Fruit fly (Drosophila melanogaster) Kc167 (cell line): ENCODE results near the gene CG33768.
"Not testable (repeated sequence)": the region's sequence is repeated elsewhere in the genome, so short reads cannot be mapped to it uniquely, and the experiment has no call there.

Source experiments
- Myc ChIP-seq: fragments of >200 bp; optimal IDR thresholded peaks from 2 replicates; lab custom pipeline; 2017; ENCODE audit warnings: missing external identifiers
- h ChIP-seq: fragments of >200 bp; optimal IDR thresholded peaks from 3 replicates; lab custom pipeline; 2018; ENCODE audit warnings: missing external identifiers
- psq ChIP-seq: fragments of >200 bp; optimal IDR thresholded peaks from 2 replicates; lab custom pipeline; 2017; ENCODE audit warnings: missing external identifiers

DNA sequence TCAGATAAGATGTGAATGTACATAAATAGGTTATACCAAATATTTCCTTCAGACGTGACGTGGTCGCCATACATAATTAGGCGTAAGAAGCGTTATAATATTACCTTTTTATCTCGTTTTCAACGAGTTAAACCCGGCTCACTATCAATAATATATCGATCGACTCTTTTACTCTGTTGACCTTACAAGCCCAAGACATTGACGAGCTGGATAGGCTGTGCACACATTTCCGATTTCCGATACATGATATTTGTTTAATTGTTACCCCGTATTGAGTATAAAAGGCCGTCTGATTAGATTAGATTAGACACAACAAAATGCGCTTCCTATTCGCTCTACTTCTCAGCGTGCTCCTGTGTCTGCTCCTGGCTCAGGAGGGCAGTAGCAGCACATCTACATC is 50.0 kb downstream of the CG33768 start, which contains the start of gene CG32453:
- TF ChIP-seq psq; Myc (lab: Kevin White, UChicago); h (lab: Kevin White, UChicago): not testable (repeated sequence)
